Fruit fly (Drosophila melanogaster): ENCODE results near the gene Hira.

The Hira gene

dm6 chrX:7707350-7708241 is 14.3 kb upstream of the Hira start (continued):
- TF ChIP-seq CHES-1-like (GFP tag; optimal IDR thresholded peaks at IDR 0.05) (no peak), CG12744 (GFP tag; optimal IDR thresholded peaks at IDR 0.05) (no peak), abd-A (tag; optimal IDR thresholded peaks at IDR 0.05) (no peak), wek (GFP tag; optimal IDR thresholded peaks at IDR 0.05) (no peak), cg (GFP tag; optimal IDR thresholded peaks at IDR 0.05) (peak; percentile 18), ttk (GFP tag; IDR thresholded peaks at IDR 0.05) (no peak), CG34376 (GFP tag; optimal IDR thresholded peaks at IDR 0.05) (peak; percentile 7), ara (GFP tag; IDR thresholded peaks at IDR 0.05) (no peak), CG4360 (GFP tag; IDR thresholded peaks at IDR 0.05) (peak; percentile 31; the same call in 1 of the 2 replicates), Oli (tag; optimal IDR thresholded peaks at IDR 0.05) (no peak), ci (GFP tag; IDR thresholded peaks at IDR 0.05) (0 out of 3 replicates have a peak, but pooled peaks have one; percentile 40), CG2678 (tag; optimal IDR thresholded peaks at IDR 0.05) (no peak), CG4707 (GFP tag; optimal IDR thresholded peaks at IDR 0.05) (peak; percentile 13), Atf3 (GFP tag; optimal IDR thresholded peaks at IDR 0.05) (no peak), CG12071 (GFP tag; optimal IDR thresholded peaks at IDR 0.05) (no peak), pita (GFP tag; optimal IDR thresholded peaks at IDR 0.05) (no peak), MBD-R2 (GFP tag; IDR thresholded peaks at IDR 0.05) (peak; percentile 15; the same call in 1 of the 2 replicates), CG3726 (GFP tag; IDR thresholded peaks at IDR 0.05) (no peak), CG7987 (GFP tag; optimal IDR thresholded peaks at IDR 0.05) (no peak), tx (GFP tag; optimal IDR thresholded peaks at IDR 0.05) (no peak), Vsx1 (GFP tag; optimal IDR thresholded peaks at IDR 0.05) (peak; percentile 8), H15 (GFP tag; IDR thresholded peaks at IDR 0.05) (no peak), stc (GFP tag; IDR thresholded peaks at IDR 0.05) (no peak), Fer1 (GFP tag; optimal IDR thresholded peaks at IDR 0.05) (no peak), gfzf (GFP tag; optimal IDR thresholded peaks at IDR 0.05) (peak; percentile 40), CG30431 (GFP tag; optimal IDR thresholded peaks at IDR 0.05) (no peak), ash1 (GFP tag; optimal IDR thresholded peaks at IDR 0.05) (peak; percentile 14), Lhr (GFP tag; optimal IDR thresholded peaks at IDR 0.05) (no peak), Fer3 (tag; optimal IDR thresholded peaks at IDR 0.05) (peak; percentile 13), rib (GFP tag; IDR thresholded peaks at IDR 0.05) (no peak), disco-r (GFP tag; optimal IDR thresholded peaks at IDR 0.05) (no peak), ATbp (GFP tag; optimal IDR thresholded peaks at IDR 0.05) (peak; percentile 49), Dp (GFP tag; optimal IDR thresholded peaks at IDR 0.05) (no peak), Dfd (GFP tag; optimal IDR thresholded peaks at IDR 0.05) (no peak), Mad (GFP tag; optimal IDR thresholded peaks at IDR 0.05) (no peak), eve (GFP tag; optimal IDR thresholded peaks at IDR 0.05) (peak in 1 of 2 experiments; percentile 54), CG1529 (GFP tag; optimal IDR thresholded peaks at IDR 0.05) (no peak), luna (GFP tag; optimal IDR thresholded peaks at IDR 0.05) (no peak), CG3163 (GFP tag; optimal IDR thresholded peaks at IDR 0.05) (peak; percentile 7), Poxn (GFP tag; IDR thresholded peaks at IDR 0.05) (no peak), fu2 (GFP tag; optimal IDR thresholded peaks at IDR 0.05) (no peak), CG8478 (optimal IDR thresholded peaks at IDR 0.05) (no peak), YL-1 (GFP tag; optimal IDR thresholded peaks at IDR 0.05) (no peak), schlank (tag; optimal IDR thresholded peaks at IDR 0.05) (peak; percentile 8), slp2 (GFP tag; optimal IDR thresholded peaks at IDR 0.05) (no peak), sens (GFP tag) (peak; percentile 68), CG43689 (GFP tag; IDR thresholded peaks at IDR 0.05) (no peak), CG13894 (tag; optimal IDR thresholded peaks at IDR 0.05) (no peak), Sry-δ (GFP tag; optimal IDR thresholded peaks at IDR 0.05) (no peak), bigmax (GFP tag; optimal IDR thresholded peaks at IDR 0.05) (peak; percentile 91)
